Worm (Caenorhabditis elegans): ENCODE data around the gene mcm-6.

The mcm-6 gene

DNA sequence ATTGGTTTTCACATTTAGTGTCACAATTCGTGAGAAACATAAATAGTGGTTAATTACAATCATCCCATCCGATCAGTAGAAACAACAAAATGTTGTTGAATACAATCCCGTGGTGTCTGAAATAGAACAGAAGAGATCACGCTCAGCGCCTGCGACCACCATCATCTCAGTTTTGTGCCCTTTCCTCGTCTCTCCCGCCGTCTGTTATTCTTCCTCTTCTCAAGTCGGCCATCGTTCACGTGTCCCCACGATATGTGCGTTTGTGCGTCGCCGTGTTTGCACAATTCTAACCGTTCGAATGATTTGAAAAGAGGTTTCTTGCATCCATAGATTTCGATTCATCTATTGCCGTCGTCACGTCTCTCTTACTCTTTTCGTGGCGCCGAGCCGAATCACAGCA is 24.6 kb downstream of the mcm-6 start, which contains the start of gene panl-3:
Gene panl-3, plus strand, starts transcription at position 294 of the 400 bp plus-strand sequence.
- TF ChIP-seq ceh-31 (tag; optimal IDR thresholded peaks at IDR 0.05) = peak; percentile 41
- peak; percentile 40 for TF ChIP-seq pros-1 (tag; optimal IDR thresholded peaks at IDR 0.05)
- TF ChIP-seq hlh-6 (tag; optimal IDR thresholded peaks at IDR 0.05) = peak; percentile 42
- TF ChIP-seq tbx-2 (tag; optimal IDR thresholded peaks at IDR 0.05) = peak; percentile 77
- TF ChIP-seq ceh-6 (GFP tag; optimal IDR thresholded peaks at IDR 0.05) = no peak
- TF ChIP-seq che-1 (tag; optimal IDR thresholded peaks at IDR 0.05) = no peak
- peak; percentile 33 for TF ChIP-seq ceh-34 (tag; optimal IDR thresholded peaks at IDR 0.05)
- TF ChIP-seq C08G9.2 (tag; optimal IDR thresholded peaks at IDR 0.05) = peak; percentile 32
- TF ChIP-seq nfya-1 (tag; optimal IDR thresholded peaks at IDR 0.05) = peak; percentile 16
- TF ChIP-seq hlh-13 (GFP tag; optimal IDR thresholded peaks at IDR 0.05) = no peak
- TF ChIP-seq ahr-1 (tag; optimal IDR thresholded peaks at IDR 0.05) = no peak
- peak; percentile 14 for TF ChIP-seq rnt-1 (tag; optimal IDR thresholded peaks at IDR 0.05)
- TF ChIP-seq pha-4 (tag; optimal IDR thresholded peaks at IDR 0.05) = no peak
- TF ChIP-seq hlh-30 (tag; optimal IDR thresholded peaks at IDR 0.05; ENCODE audit: insufficient read depth) = peak; percentile 94

ce11 chrIII:9822942-9823341 is 28.8 kb downstream of the mcm-6 start, which contains the start of gene arl-5:
TSS of gene arl-5 (plus strand) at chrIII:9823242.
- TF ChIP-seq elt-2 (tag; optimal IDR thresholded peaks at IDR 0.05) (no peak), pros-1 (tag; optimal IDR thresholded peaks at IDR 0.05) (no peak), fax-1 (tag; optimal IDR thresholded peaks at IDR 0.05) (no peak), hlh-8 (tag; optimal IDR thresholded peaks at IDR 0.05) (no peak), K02D7.2 (tag; optimal IDR thresholded peaks at IDR 0.05) (no peak), ceh-45 (GFP tag; IDR thresholded peaks at IDR 0.05) (no peak), gmeb-2 (tag; optimal IDR thresholded peaks at IDR 0.05) (no peak), rnt-1 (tag; optimal IDR thresholded peaks at IDR 0.05) (no peak), nfya-1 (tag; optimal IDR thresholded peaks at IDR 0.05) (no peak), dve-1 (tag; optimal IDR thresholded peaks at IDR 0.05) (no peak), npax-4 (tag; optimal IDR thresholded peaks at IDR 0.05) (no peak), ceh-18 (tag; optimal IDR thresholded peaks at IDR 0.05) (no peak), ets-4 (tag; optimal IDR thresholded peaks at IDR 0.05) (no peak), eyg-1 (tag; optimal IDR thresholded peaks at IDR 0.05) (no peak), nhr-11 (tag; optimal IDR thresholded peaks at IDR 0.05) (no peak), pat-9 (tag; optimal IDR thresholded peaks at IDR 0.05) (no peak)

- TF ChIP-seq mec-3 (tag; optimal IDR thresholded peaks at IDR 0.05; ENCODE audit: borderline replicate concordance) (no peak), ceh-22 (tag; optimal IDR thresholded peaks at IDR 0.05) (no peak), K09A11.1 (tag; optimal IDR thresholded peaks at IDR 0.05; ENCODE audit: insufficient read depth) (no peak), ceh-9 (tag; optimal IDR thresholded peaks at IDR 0.05) (no peak), pros-1 (tag; optimal IDR thresholded peaks at IDR 0.05) (no peak), fax-1 (tag; optimal IDR thresholded peaks at IDR 0.05) (no peak), gmeb-2 (tag; optimal IDR thresholded peaks at IDR 0.05) (no peak), syd-9 (tag; optimal IDR thresholded peaks at IDR 0.05) (no peak), dmd-4 (tag; optimal IDR thresholded peaks at IDR 0.05; ENCODE audit: borderline replicate concordance) (no peak), pag-3 (tag; optimal IDR thresholded peaks at IDR 0.05; ENCODE audit: borderline replicate concordance) (no peak), zip-5 (tag; optimal IDR thresholded peaks at IDR 0.05) (no peak), pax-1 (tag; optimal IDR thresholded peaks at IDR 0.05) (no peak)
Observed at ce11 chrIII:9823748-9824147, 29.6 kb downstream of the mcm-6 start.

DNA sequence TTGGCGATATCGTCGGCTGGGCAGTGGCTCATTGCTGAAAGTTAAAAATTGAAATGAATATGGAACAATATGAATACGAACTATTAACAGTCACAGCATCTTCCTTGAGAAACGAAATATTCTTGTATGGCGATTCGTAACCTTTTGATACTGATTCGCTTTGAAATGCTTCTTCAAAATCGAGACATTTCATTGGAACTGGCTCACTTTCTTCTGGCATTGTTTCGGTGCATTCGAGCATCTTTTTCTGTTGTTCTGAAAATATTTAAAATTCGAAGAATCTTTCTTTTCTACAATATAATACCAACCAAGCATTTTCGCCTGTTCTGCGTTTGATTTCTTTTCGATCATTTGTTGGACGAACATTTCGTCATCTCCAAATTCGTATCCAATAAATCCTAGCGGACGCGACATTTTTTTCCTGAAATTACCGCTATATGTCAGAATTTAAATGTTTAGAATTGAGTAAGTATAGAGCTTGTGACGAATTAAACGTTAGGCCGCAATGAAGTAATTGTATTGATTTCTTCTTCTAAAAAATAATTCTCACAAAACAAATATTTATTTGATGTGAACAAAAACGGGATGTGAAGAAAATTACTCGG is 30.3 kb downstream of the mcm-6 start, which contains the start of gene lin-52:
Gene lin-52, minus strand, starts transcription at position 421 of the 605 bp plus-strand sequence.
- TF ChIP-seq C38D4.7 (GFP tag; optimal IDR thresholded peaks at IDR 0.05) (no peak), ama-1 (optimal IDR thresholded peaks at IDR 0.05) (no peak), elt-2 (tag; optimal IDR thresholded peaks at IDR 0.05) (no peak), hlh-8 (tag; optimal IDR thresholded peaks at IDR 0.05) (no peak), hlh-13 (GFP tag; optimal IDR thresholded peaks at IDR 0.05) (no peak), pqm-1 (tag; optimal IDR thresholded peaks at IDR 0.05) (no peak), ceh-45 (GFP tag; IDR thresholded peaks at IDR 0.05) (no peak), ttx-3 (tag; optimal IDR thresholded peaks at IDR 0.05) (no peak), ceh-34 (tag; optimal IDR thresholded peaks at IDR 0.05) (no peak), ceh-31 (tag; optimal IDR thresholded peaks at IDR 0.05) (no peak), che-1 (tag; optimal IDR thresholded peaks at IDR 0.05) (no peak), madf-2 (tag; optimal IDR thresholded peaks at IDR 0.05) (no peak), odd-2 (tag; optimal IDR thresholded peaks at IDR 0.05) (no peak), gmeb-2 (tag; optimal IDR thresholded peaks at IDR 0.05) (no peak), pag-3 (tag; optimal IDR thresholded peaks at IDR 0.05; ENCODE audit: borderline replicate concordance) (no peak), unc-55 (GFP tag; optimal IDR thresholded peaks at IDR 0.05) (no peak), pha-2 (tag; optimal IDR thresholded peaks at IDR 0.05) (no peak)
